Worm (Caenorhabditis elegans) whole organism, L4 larva: ENCODE measurements around the gene cdh-1.
A peak's percentile ranks its signal among the peaks of the same experiment; 100 is the strongest.

Source experiments
- ZK337.2 ChIP-seq: fragments of 200-800 bp; sonication (Bioruptor generic); IDR thresholded peaks from 2 replicates; pipeline ENCODE4 v1.3.6; 2022; ENCODE audit warnings: missing genetic modification reagents, missing genetic modification characterization, missing compliant biosample characterization
- ama-1 ChIP-seq: fragments of 150-350 bp; optimal IDR thresholded peaks from 2 replicates; lab custom pipeline; 2014; ENCODE audit warnings: inconsistent platforms, mixed read lengths
- dve-1 ChIP-seq: sonication (generic microtip); optimal IDR thresholded peaks from 2 replicates; lab custom pipeline; 2017; ENCODE audit warnings: antibody characterized with exemption, mild to moderate bottlenecking, missing genetic modification characterization, missing compliant biosample characterization; ENCODE audit not compliant: insufficient read depth
- fos-1 ChIP-seq: fragments of 150-350 bp; optimal IDR thresholded peaks from 2 replicates; lab custom pipeline; 2014; ENCODE audit warnings: missing biosample characterization, missing genetic modification characterization
- hlh-11 ChIP-seq: fragments of 200-800 bp; sonication (Bioruptor generic); optimal IDR thresholded peaks from 2 replicates; lab custom pipeline; 2018; ENCODE audit warnings: mild to moderate bottlenecking, missing genetic modification characterization, missing compliant biosample characterization
- lim-7 ChIP-seq: fragments of 200-800 bp; sonication (Bioruptor generic); IDR thresholded peaks from 2 replicates; pipeline ENCODE4 v1.3.6; 2022; ENCODE audit warnings: missing genetic modification characterization, missing compliant biosample characterization
- lin-13 ChIP-seq: fragments of 150-350 bp; optimal IDR thresholded peaks from 2 replicates; lab custom pipeline; 2014; ENCODE audit warnings: missing biosample characterization, missing genetic modification reagents, missing genetic modification characterization
- nhr-28 ChIP-seq: fragments of 150-350 bp; optimal IDR thresholded peaks from 2 replicates; lab custom pipeline; 2014; ENCODE audit warnings: missing biosample characterization, missing genetic modification characterization
- nhr-76 ChIP-seq: fragments of 150-350 bp; optimal IDR thresholded peaks from 2 replicates; lab custom pipeline; 2014; ENCODE audit warnings: missing biosample characterization, missing genetic modification characterization
- pha-4 ChIP-seq, 2 experiments: fragments of 150-350 bp in 1 of 2; fragments of 200-800 bp in 1 of 2; sonication (Bioruptor generic) in 1 of 2; IDR thresholded peaks in 1 of 2; optimal IDR thresholded peaks in 1 of 2; 2 replicates each; pipeline versions ENCODE4 v1.3.6 to Lab custom; 2014 to 2022; ENCODE audit warnings: missing genetic modification characterization in 2 of 2, missing genetic modification reagents in 2 of 2, missing biosample characterization in 1 of 2, missing compliant biosample characterization in 1 of 2
- pqm-1 ChIP-seq: sonication (generic microtip); optimal IDR thresholded peaks from 2 replicates; lab custom pipeline; 2017; ENCODE audit warnings: missing biosample characterization, missing genetic modification characterization
- unc-39 ChIP-seq: sonication (generic microtip); optimal IDR thresholded peaks from 2 replicates; lab custom pipeline; 2017; ENCODE audit warnings: missing biosample characterization, missing genetic modification characterization
- unc-62 ChIP-seq, 3 experiments: fragments of 150-350 bp in 1 of 3; sonication (generic microtip); optimal IDR thresholded peaks in 2 of 3; peaks in 1 of 3; 1 replicate in 1 of 3; 2 replicates in 2 of 3; lab custom pipeline; 2014 to 2017; ENCODE audit warnings: missing biosample characterization in 3 of 3, missing genetic modification characterization in 3 of 3, missing genetic modification reagents in 3 of 3, missing genotype in 1 of 3

- TF ChIP-seq unc-62 (GFP tag; optimal IDR thresholded peaks at IDR 0.05 in 1 of 2; lab: Kevin White, UChicago) (peak in 1 of 2 experiments; percentile 93), unc-62 (tag; optimal IDR thresholded peaks at IDR 0.05; lab: Kevin White, UChicago) (no peak), nhr-28 (tag; lab: Kevin White, UChicago) (no peak), ZK337.2 (GFP tag; lab: Robert Waterston, UW) (no peak), fos-1 (tag; lab: Kevin White, UChicago) (no peak), unc-39 (tag; lab: Kevin White, UChicago) (no peak), pha-4 (GFP tag; IDR thresholded peaks at IDR 0.05; lab: Robert Waterston, UW) (no peak), pha-4 (tag; optimal IDR thresholded peaks at IDR 0.05; lab: Kevin White, UChicago) (no peak), hlh-11 (no peak), lim-7 (GFP tag; lab: Robert Waterston, UW) (no peak), lin-13 (GFP tag; lab: Kevin White, UChicago) (no peak), ama-1 (lab: Kevin White, UChicago) (no peak), nhr-76 (no peak), dve-1 (no peak), pqm-1 (tag; lab: Kevin White, UChicago) (no peak)
Observed at ce11 chrIII:2952437-2952836, 41.7 kb downstream of the cdh-1 start.
